Worm (Caenorhabditis elegans) whole organism, L4/young adult: Measurements from ENCODE around the gene rsp-6.

Experiments used
- W03F9.2 ChIP-seq: fragments of 150-350 bp; optimal IDR thresholded peaks from 2 replicates; lab custom pipeline; 2014; ENCODE audit warnings: missing biosample characterization, missing genetic modification characterization
- dao-5 ChIP-seq: sonication (generic microtip); optimal IDR thresholded peaks from 2 replicates; lab custom pipeline; 2016; ENCODE audit warnings: missing genotype, missing genetic modification characterization, moderate library complexity, missing compliant biosample characterization
- him-1 ChIP-seq: sonication (generic microtip); optimal IDR thresholded peaks from 2 replicates; lab custom pipeline; 2016; ENCODE audit warnings: missing genotype, missing genetic modification reagents, missing genetic modification characterization, missing compliant biosample characterization

Gene rsp-6

ce11 chrIV:7790801-7791588 lies at the start of gene rsp-6:
TSS of gene rsp-6 (minus strand) at chrIV:7791229.
- TF ChIP-seq dao-5 (tag; lab: Kevin White, UChicago) (no peak), W03F9.2 (peak; percentile 85), him-1 (tag; lab: Kevin White, UChicago) (peak; percentile 29)

- TF ChIP-seq him-1 (tag; lab: Kevin White, UChicago) = no peak
Measured at ce11 chrIV:7839923-7840322, 48.9 kb upstream of the rsp-6 start.

DNA sequence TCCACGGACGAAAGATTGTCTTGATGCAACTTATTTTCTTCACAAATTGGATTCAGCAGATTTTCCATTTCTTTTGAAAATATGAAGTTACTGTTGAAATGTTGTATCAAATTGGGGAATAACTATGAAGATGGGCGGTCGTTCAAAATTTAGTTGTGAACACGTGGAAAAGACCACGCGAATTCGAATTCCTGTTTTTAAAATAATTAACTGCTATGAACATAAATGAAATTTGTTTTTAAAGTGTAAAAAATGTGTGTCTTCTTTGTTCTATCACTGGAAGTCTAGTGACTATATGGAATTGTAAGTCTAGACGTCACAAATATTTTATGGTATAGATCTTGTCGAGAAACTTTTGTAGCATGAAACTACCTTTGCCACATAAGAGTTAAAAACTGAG lies 47.4 kb upstream of the rsp-6 start, which contains the start of gene C06A6.7:
Gene C06A6.7, minus strand, starts transcription at position 101 of the 400 bp plus-strand sequence.
- TF ChIP-seq dao-5 (tag; lab: Kevin White, UChicago) (no peak), him-1 (tag; lab: Kevin White, UChicago) (no peak), W03F9.2 (no peak)

- TF ChIP-seq him-1 (tag; lab: Kevin White, UChicago) (no peak), W03F9.2 (no peak), dao-5 (tag; lab: Kevin White, UChicago) (no peak)
Measured at ce11 chrIV:7836491-7836890, 45.5 kb upstream of the rsp-6 start.

DNA sequence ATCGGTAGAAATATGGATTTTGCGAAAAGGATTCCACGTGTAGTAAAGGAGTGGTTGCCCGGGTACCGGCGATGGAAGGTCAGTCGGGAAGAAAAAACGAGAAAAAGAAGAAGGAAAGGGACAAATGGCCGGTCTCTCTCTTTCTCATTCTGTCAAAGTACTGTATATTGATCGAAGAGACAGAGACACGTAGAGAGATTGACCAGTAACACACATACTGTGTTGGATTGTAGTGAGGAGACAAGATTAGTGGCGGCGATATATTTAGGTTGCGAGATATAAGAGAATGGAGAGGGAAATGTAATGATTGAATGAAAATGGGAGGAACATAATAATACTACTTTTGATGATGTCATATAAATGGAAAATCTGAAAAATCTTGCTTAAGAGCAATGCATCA lies 45.0 kb upstream of the rsp-6 start:
- TF ChIP-seq W03F9.2 = no peak
- TF ChIP-seq dao-5 (tag; lab: Kevin White, UChicago) = no peak
- no peak for TF ChIP-seq him-1 (tag; lab: Kevin White, UChicago)

DNA sequence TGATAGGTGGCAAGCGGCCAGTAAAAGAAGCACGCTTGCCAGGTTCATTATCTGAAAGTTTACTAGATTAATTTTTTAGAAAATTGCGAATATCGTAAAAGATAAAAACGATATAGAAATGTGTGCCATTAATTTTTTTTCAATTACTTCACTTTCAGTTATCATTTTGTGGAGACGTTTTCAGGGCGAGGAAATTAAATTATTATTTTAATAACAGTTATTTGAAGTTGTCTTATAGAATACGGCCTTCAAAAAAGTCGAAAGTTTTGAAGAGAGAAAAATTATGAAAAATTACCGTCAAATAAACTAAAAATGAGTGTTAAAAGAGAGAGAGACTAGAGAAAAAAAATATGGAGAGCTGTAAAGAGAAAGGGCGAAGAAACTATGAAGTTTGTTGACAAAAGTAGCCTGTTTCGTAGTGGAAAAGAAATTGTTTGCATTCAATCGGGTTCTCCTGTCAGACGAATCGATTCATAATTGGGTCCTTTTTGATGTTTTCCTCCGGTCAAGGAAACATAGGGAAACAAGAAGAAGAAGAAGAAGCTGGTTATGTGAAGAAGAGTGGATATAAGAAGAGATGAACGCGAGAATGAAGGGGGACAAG lies 43.7 kb upstream of the rsp-6 start, which contains the start of gene erp-44.2:
Gene erp-44.2, minus strand, starts transcription at position 51 of the 604 bp plus-strand sequence.
- TF ChIP-seq dao-5 (tag; lab: Kevin White, UChicago) (no peak), W03F9.2 (no peak), him-1 (tag; lab: Kevin White, UChicago) (no peak)

DNA sequence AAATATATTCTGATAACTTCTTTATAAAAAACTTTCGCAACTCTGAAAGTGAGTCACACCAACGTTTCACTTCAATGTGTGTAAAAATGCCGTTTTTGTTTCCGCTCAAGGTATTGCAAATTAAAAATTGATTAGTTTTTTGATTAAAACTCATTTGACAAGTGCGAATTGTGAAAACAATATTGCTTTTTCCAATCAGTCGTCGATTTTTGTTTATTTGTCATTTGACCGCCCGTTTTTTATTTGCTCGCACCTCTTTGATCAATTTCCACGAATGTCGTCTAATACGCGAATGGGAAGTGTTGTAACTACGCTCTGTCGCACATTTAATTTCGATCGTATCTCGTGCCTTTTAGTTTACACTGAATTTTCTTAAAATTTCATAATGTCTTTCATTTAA lies 39.1 kb upstream of the rsp-6 start, which contains the start of gene mvb-12:
Gene mvb-12, plus strand, starts transcription at position 375 of the 400 bp plus-strand sequence.
- TF ChIP-seq him-1 (tag; lab: Kevin White, UChicago) (no peak), W03F9.2 (no peak), dao-5 (tag; lab: Kevin White, UChicago) (no peak)

- no peak for TF ChIP-seq dao-5 (tag; lab: Kevin White, UChicago)
- TF ChIP-seq W03F9.2 = peak; percentile 61
- no peak for TF ChIP-seq him-1 (tag; lab: Kevin White, UChicago)
Measured at ce11 chrIV:7829275-7829938, 38.4 kb upstream of the rsp-6 start, which contains the start of gene C06A6.4. TSS of gene C06A6.4 (minus strand) at chrIV:7829298.

- TF ChIP-seq him-1 (tag; lab: Kevin White, UChicago) (no peak), dao-5 (tag; lab: Kevin White, UChicago) (no peak), W03F9.2 (no peak)
Measured at ce11 chrIV:7824649-7825048, 33.6 kb upstream of the rsp-6 start.

DNA sequence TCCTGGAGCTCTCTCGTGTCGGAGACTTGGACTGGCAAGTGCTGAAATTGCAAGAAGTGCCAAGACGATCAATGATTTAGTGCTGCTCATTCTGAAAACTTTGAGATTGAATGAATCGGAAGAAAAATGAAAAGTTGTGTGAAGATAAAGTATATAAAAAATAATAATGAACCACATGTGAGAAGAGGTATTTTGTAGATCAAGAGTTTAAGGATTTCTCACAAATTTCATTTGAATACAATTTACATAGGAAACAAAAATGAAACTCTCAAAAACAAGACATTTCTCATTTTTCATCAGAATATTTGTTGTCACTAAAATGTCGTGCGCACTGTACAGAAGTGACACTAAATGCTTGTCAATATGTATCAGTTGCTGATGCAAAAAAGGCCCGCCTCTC lies 31.5 kb upstream of the rsp-6 start, which contains the start of gene T14A8.2:
Gene T14A8.2, minus strand, starts transcription at position 101 of the 400 bp plus-strand sequence.
- TF ChIP-seq him-1 (tag; lab: Kevin White, UChicago) = no peak
- TF ChIP-seq dao-5 (tag; lab: Kevin White, UChicago) = no peak
- TF ChIP-seq W03F9.2 = no peak

DNA sequence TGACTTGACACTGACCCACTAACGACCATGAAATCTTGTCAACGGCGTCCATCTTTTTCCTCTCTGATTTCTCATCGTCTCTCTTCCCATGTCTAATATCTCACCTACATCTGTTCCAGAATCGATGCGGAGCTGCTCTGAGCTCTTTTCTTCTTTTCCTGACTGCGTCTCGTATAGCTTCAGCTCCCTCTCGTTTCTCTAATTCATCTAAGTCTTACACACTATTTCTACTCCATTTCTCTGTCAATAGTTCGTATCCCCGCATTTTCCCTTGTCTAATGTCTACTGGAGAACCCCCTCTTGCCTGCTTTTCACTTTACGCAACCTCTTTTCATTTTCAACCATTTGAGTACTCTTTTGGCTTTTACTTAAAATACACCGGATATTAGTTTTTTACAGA lies 26.8 kb upstream of the rsp-6 start, which contains the start of gene ric-3:
Gene ric-3, plus strand, starts transcription at position 400 of the 400 bp plus-strand sequence.
- TF ChIP-seq W03F9.2 (no peak), dao-5 (tag; lab: Kevin White, UChicago) (no peak), him-1 (tag; lab: Kevin White, UChicago) (no peak)

- TF ChIP-seq W03F9.2 (peak; percentile 21), dao-5 (tag; lab: Kevin White, UChicago) (no peak), him-1 (tag; lab: Kevin White, UChicago) (no peak)
Measured at ce11 chrIV:7816402-7817102, 25.5 kb upstream of the rsp-6 start.

DNA sequence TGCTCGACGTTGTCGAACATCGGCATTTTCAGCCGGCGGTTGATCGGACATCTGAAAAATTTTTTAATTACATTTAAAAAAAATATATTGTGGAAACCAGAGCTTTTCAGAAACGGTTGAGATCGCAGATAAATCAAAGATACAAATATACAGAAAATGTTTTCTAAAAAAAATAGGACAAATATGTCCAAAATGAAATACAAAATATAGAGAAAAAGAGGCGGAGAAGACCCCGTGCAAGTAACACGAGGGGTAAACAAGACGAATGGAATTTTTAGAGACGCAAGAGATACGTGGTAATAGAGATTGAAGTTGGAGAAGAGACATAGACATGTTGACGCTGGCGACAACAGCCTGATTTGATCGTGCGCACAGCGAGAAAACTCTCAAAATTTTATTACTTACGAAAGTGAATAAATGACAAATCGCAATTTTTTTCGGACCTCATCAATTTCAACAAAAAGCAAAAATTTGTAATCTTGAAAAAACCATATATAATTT lies 24.7 kb upstream of the rsp-6 start, which contains the start of gene cdgs-1:
Gene cdgs-1, minus strand, starts transcription at position 51 of the 501 bp plus-strand sequence.
- TF ChIP-seq him-1 (tag; lab: Kevin White, UChicago) (no peak), W03F9.2 (no peak), dao-5 (tag; lab: Kevin White, UChicago) (no peak)
